Worm (Caenorhabditis elegans) whole organism, early embryonic: ENCODE results near the gene actl-1.

Experiments used
- B0310.2 ChIP-seq: sonication (generic microtip); optimal IDR thresholded peaks from 2 replicates; lab custom pipeline; 2016; ENCODE audit warnings: mild to moderate bottlenecking, missing genetic modification characterization, missing compliant biosample characterization
- scrt-1 ChIP-seq: fragments of 200-800 bp; sonication (Bioruptor generic); IDR thresholded peaks from 2 replicates; pipeline ENCODE4 v1.3.6; 2022; ENCODE audit warnings: missing genetic modification characterization, missing compliant biosample characterization
- sea-1 ChIP-seq: fragments of 200-800 bp; sonication (Bioruptor generic); conservative IDR thresholded peaks from 2 replicates; pipeline ENCODE4 v1.3.6; 2022; ENCODE audit warnings: missing genetic modification characterization, missing compliant biosample characterization

- TF ChIP-seq B0310.2 (tag; lab: Kevin White, UChicago) = no peak
- no peak for TF ChIP-seq sea-1
- no peak for TF ChIP-seq scrt-1 (GFP tag; lab: Robert Waterston, UW)
Observed at ce11 chrX:6519946-6520345, 20.3 kb upstream of the actl-1 start.
